Worm (Caenorhabditis elegans): Measurements from ENCODE around the gene sdz-37.

ce11 chrII:10447348-10448316 lies 17.0 kb upstream of the sdz-37 start, which contains the start of gene ZK673.2:
- TF ChIP-seq klf-2 (GFP tag; conservative IDR thresholded peaks at IDR 0.05) (no peak), ztf-23 (GFP tag; IDR thresholded peaks at IDR 0.05) (no peak), ztf-29 (GFP tag; IDR thresholded peaks at IDR 0.05) (no peak), flt-1 (GFP tag; IDR thresholded peaks at IDR 0.05) (no peak)

Measured in whole organism, midembryonic.